Worm (Caenorhabditis elegans) whole organism, midembryonic: ENCODE measurements around the gene srh-11.

Source experiments
- flt-1 ChIP-seq: fragments of 200-800 bp; sonication (Bioruptor generic); IDR thresholded peaks from 2 replicates; pipeline ENCODE4 v1.3.6; 2022; ENCODE audit warnings: missing genetic modification characterization, missing compliant biosample characterization
- med-1 ChIP-seq: sonication (generic microtip); optimal IDR thresholded peaks from 2 replicates; lab custom pipeline; 2017; ENCODE audit warnings: missing genetic modification characterization, mild to moderate bottlenecking, missing compliant biosample characterization, antibody characterized with exemption, missing genetic modification reagents; ENCODE audit not compliant: insufficient read depth
- tab-1 ChIP-seq: fragments of 200-800 bp; sonication (Bioruptor generic); IDR thresholded peaks from 2 replicates; pipeline ENCODE4 v1.3.6; 2022; ENCODE audit warnings: missing genetic modification characterization, missing compliant biosample characterization
- ztf-23 ChIP-seq: fragments of 200-800 bp; sonication (Bioruptor generic); IDR thresholded peaks from 2 replicates; pipeline ENCODE4 v1.3.6; 2022; ENCODE audit warnings: missing genetic modification reagents, missing genetic modification characterization, missing compliant biosample characterization
- ztf-29 ChIP-seq: fragments of 200-800 bp; sonication (Bioruptor generic); IDR thresholded peaks from 2 replicates; pipeline ENCODE4 v1.3.6; 2022; ENCODE audit warnings: missing genetic modification reagents, missing genetic modification characterization, missing compliant biosample characterization

DNA sequence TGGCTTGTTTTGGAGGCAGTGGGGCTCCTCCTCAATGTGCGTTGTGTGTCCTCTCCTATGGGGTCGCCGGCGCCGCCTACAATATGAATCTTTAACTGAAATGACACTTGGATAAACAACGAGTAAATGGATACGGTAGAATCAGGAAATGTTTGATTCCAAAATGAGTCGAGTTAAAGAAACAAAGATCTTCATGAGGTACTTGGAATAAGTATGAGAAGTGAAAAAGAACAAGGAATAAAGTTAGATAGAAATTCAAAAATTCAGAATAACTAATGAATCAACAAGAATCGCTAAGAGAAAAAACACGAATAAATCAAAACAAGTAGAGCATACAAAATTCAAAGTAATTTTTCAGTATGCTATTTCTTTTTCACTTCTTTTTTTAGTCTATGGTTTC, 32.1 kb upstream of the srh-11 start, which contains the start of gene npr-28:
- no peak for TF ChIP-seq med-1 (GFP tag; lab: Kevin White, UChicago)
- TF ChIP-seq ztf-23 = no peak
- no peak for TF ChIP-seq flt-1 (GFP tag; lab: Robert Waterston, UW)
- no peak for TF ChIP-seq ztf-29 (GFP tag; lab: Robert Waterston, UW)
- TF ChIP-seq tab-1 (GFP tag; lab: Robert Waterston, UW) = no peak
